Fruit fly (Drosophila melanogaster): Measurements from ENCODE around the gene CG5880.

CG5880 gene

DNA sequence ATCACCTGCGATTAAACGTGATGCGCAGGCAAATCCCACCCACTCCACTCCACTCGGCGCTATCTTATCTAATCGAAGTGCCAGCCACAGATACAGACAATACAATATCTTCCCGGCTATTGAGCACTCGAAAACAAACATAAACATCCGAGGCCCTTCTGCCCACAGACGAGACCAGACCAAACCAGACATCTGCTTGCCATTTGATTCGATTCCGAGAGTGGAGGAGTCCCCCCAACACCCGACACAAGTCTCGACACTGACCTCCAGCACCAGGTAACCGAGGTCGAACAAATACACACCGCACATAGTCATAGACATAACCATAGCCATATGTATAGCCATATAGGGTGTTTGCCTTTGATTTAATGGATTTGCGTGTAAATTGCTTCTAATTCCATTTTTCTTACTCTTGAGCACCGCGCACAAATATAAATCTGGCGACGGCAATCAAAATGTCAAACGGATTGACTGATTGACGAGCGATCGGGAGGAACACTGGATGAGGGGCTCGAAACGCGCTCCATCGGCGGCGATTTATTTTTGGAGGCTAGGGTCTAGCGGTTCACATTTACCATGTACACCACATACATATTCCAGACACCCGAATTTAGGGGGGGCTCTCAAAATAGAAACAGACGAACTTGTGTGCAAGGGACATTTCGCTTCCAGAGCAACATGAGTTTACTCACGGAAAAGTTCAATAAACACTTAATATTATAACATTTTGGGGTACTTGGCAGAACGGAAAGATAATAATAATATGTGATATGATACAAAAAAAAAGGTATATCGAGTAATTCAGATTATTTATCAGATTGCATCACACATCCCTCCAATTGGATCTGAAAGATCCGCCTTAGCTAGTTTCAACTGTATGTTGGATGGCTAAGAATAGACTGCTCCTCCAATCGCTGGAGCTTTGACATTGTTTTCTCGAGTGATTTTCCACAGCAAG, 32.5 kb downstream of the CG5880 start (continued):
- TF ChIP-seq CG6654 (GFP tag; optimal IDR thresholded peaks at IDR 0.05) (no peak), Trl (optimal IDR thresholded peaks at IDR 0.05) (no peak), Trl (GFP tag; optimal IDR thresholded peaks at IDR 0.05) (no peak), Med (GFP tag) (peak; percentile 60), bsh (GFP tag; optimal IDR thresholded peaks at IDR 0.05) (peak in 1 of 2 experiments; percentile 46), CG18262 (tag; optimal IDR thresholded peaks at IDR 0.05) (peak; percentile 7), hbn (GFP tag; IDR thresholded peaks at IDR 0.05; ENCODE audit: partially characterized antibody) (no peak), CG32767 (GFP tag; IDR thresholded peaks at IDR 0.05) (no peak), row (GFP tag; IDR thresholded peaks at IDR 0.05) (no peak)

DNA sequence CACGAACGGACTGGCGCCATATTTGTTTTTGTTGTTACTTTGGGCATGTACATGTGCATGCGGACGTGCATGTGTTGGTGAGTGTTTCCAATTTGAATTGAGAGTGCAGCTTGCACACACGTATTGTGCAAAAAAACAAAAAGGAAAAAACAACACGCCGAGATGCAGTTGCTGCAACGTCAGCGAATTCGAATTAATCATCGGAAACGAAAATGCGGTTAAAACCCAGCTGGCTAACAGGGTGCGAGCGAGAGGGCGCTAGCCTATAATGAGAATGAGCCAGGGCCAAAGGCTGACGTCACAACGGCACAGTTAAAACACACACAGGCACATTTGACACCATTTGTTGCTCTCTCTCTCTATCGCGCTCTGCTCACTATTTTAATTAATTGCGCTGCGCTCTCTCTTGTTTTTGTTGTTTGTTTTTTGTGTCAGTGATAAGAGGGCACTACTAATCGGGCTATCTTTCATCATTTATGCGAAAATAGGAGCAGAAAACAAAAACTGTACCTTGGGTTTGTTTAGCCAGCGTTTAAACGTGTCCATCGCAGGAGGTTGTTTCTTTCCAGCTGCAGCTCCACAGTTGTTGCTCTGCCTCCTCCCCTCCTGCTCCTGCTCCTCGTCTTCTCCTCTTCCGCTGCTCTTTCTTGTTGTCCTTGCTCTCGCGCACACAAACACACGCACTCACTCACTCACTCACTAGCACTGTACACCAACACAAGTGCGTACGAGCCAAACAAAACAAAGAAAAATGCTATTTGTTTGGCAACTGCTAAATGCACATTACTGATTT, 33.5 kb downstream of the CG5880 start:
- TF ChIP-seq sd (tag; optimal IDR thresholded peaks at IDR 0.05) (peak; percentile 18), CG9932 (GFP tag; IDR thresholded peaks at IDR 0.05) (no peak), cg (GFP tag; optimal IDR thresholded peaks at IDR 0.05) (peak; percentile 68), NFAT (GFP tag; IDR thresholded peaks at IDR 0.05) (no peak), CG10274 (GFP tag; optimal IDR thresholded peaks at IDR 0.05) (no peak), fd96Cb (tag; optimal IDR thresholded peaks at IDR 0.05) (no peak), ham (GFP tag; IDR thresholded peaks at IDR 0.05) (no peak), CG2712 (tag; optimal IDR thresholded peaks at IDR 0.05) (no peak), phol (tag; optimal IDR thresholded peaks at IDR 0.05) (peak; percentile 58), Asciz (GFP tag; optimal IDR thresholded peaks at IDR 0.05) (no peak), danr (GFP tag; IDR thresholded peaks at IDR 0.05) (no peak), dmrt99B (tag; optimal IDR thresholded peaks at IDR 0.05) (no peak), CG14860 (GFP tag; IDR thresholded peaks at IDR 0.05; ENCODE audit: partially characterized antibody) (no peak), jing (GFP tag; optimal IDR thresholded peaks at IDR 0.05) (no peak), Taf1 (GFP tag; IDR thresholded peaks at IDR 0.05) (no peak), lbe (GFP tag; optimal IDR thresholded peaks at IDR 0.05) (no peak), mirr (GFP tag; optimal IDR thresholded peaks at IDR 0.05) (peak; percentile 65), crp (GFP tag; optimal IDR thresholded peaks at IDR 0.05) (peak in 1 of 2 experiments; percentile 6), CG15269 (tag; optimal IDR thresholded peaks at IDR 0.05) (peak; percentile 20), CG15479 (GFP tag; optimal IDR thresholded peaks at IDR 0.05) (peak; percentile 68), Atf3 (GFP tag; optimal IDR thresholded peaks at IDR 0.05) (peak; percentile 14), Trl (optimal IDR thresholded peaks at IDR 0.05) (peak; percentile 73 to 93), Trl (GFP tag; optimal IDR thresholded peaks at IDR 0.05) (no peak), Myb (GFP tag; optimal IDR thresholded peaks at IDR 0.05) (no peak), E2f2 (GFP tag; IDR thresholded peaks at IDR 0.05) (no peak), CG1529 (GFP tag; optimal IDR thresholded peaks at IDR 0.05) (no peak), CG30431 (GFP tag; optimal IDR thresholded peaks at IDR 0.05) (no peak), Nf-YB (GFP tag; optimal IDR thresholded peaks at IDR 0.05) (no peak), wor (GFP tag; IDR thresholded peaks at IDR 0.05) (no peak), CG32772 (GFP tag; IDR thresholded peaks at IDR 0.05) (no peak), abd-A (tag; optimal IDR thresholded peaks at IDR 0.05) (peak; percentile 63), ash1 (GFP tag; optimal IDR thresholded peaks at IDR 0.05) (no peak), CG8388 (GFP tag; optimal IDR thresholded peaks at IDR 0.05) (no peak), Oli (tag; optimal IDR thresholded peaks at IDR 0.05) (no peak), gcm (GFP tag; optimal IDR thresholded peaks at IDR 0.05) (no peak), insv (GFP tag; optimal IDR thresholded peaks at IDR 0.05) (peak in 1 of 2 experiments; percentile 72), grn (GFP tag; optimal IDR thresholded peaks at IDR 0.05) (peak; percentile 17), CG8089 (GFP tag; optimal IDR thresholded peaks at IDR 0.05) (no peak)

All from whole organism, embryonic.